ENCODE assay signal across 2 fruit fly cellular contexts in genomic region chrX:6790944-6791343, dm6.
TF ChIP-seq lines count a peak whose summit lies in the region.

No protein-coding gene starts in this region.

- no peak for TF ChIP-seq CTCF in whole organism, embryonic (GFP tag; optimal IDR thresholded peaks at IDR 0.05; lab: Kevin White, UChicago)

TF ChIP-seq in whole organism, embryonic, 481 proteins besides CTCF, POLR2A, EP300 and RAD21:
- TF ChIP-seq sr (GFP tag; IDR thresholded peaks at IDR 0.05; lab: Robert Waterston, UW) (peak; percentile 71; the same call in 2 of the 3 replicates), CG2116 (GFP tag; optimal IDR thresholded peaks at IDR 0.05; lab: Kevin White, UChicago) (no peak)

TF ChIP-seq in whole organism, prepupa, 60 proteins besides CTCF, POLR2A, EP300 and RAD21:
- TF ChIP-seq Eip78C (GFP tag; lab: Kevin White, UChicago): peak; percentile 37
- peak; percentile 97 for TF ChIP-seq svp (GFP tag; lab: Kevin White, UChicago)
- no peak for TF ChIP-seq CG34406 (GFP tag; optimal IDR thresholded peaks at IDR 0.05; lab: Kevin White, UChicago)
